Fruit fly (Drosophila melanogaster): ENCODE data around the gene CG34323.

Gene CG34323

dm6 chrX:12073637-12074036, 3.4 kb downstream of the CG34323 start (continued):
- TF ChIP-seq tin (GFP tag; optimal IDR thresholded peaks at IDR 0.05): no peak
- TF ChIP-seq Doc2 (GFP tag; IDR thresholded peaks at IDR 0.05): no peak
- no peak for TF ChIP-seq D19B (GFP tag; optimal IDR thresholded peaks at IDR 0.05)
- TF ChIP-seq CG14050 (GFP tag; IDR thresholded peaks at IDR 0.05): no peak
- no peak for TF ChIP-seq dimm (GFP tag; IDR thresholded peaks at IDR 0.05)
- no peak for TF ChIP-seq CG7786 (GFP tag; optimal IDR thresholded peaks at IDR 0.05)
- TF ChIP-seq Asciz (GFP tag; optimal IDR thresholded peaks at IDR 0.05): no peak
- no peak for TF ChIP-seq Atf-2 (GFP tag; optimal IDR thresholded peaks at IDR 0.05)
- TF ChIP-seq HLH3B (GFP tag; IDR thresholded peaks at IDR 0.05): no peak
- no peak for TF ChIP-seq Scr (GFP tag; IDR thresholded peaks at IDR 0.05; ENCODE audit: partially characterized antibody)
- TF ChIP-seq gce (GFP tag; IDR thresholded peaks at IDR 0.05): no peak
- TF ChIP-seq CG3163 (GFP tag; optimal IDR thresholded peaks at IDR 0.05): no peak
- no peak for TF ChIP-seq eyg (GFP tag; optimal IDR thresholded peaks at IDR 0.05)
- TF ChIP-seq phol (tag; optimal IDR thresholded peaks at IDR 0.05): no peak
- no peak for TF ChIP-seq CG16813 (GFP tag; IDR thresholded peaks at IDR 0.05; ENCODE audit: partially characterized antibody)
- no peak for TF ChIP-seq MESR4 (GFP tag; optimal IDR thresholded peaks at IDR 0.05)
- TF ChIP-seq tup (GFP tag; optimal IDR thresholded peaks at IDR 0.05): no peak
- TF ChIP-seq chm (GFP tag; IDR thresholded peaks at IDR 0.05): no peak
- no peak for TF ChIP-seq Oaz (GFP tag; IDR thresholded peaks at IDR 0.05)
- no peak for TF ChIP-seq Antp (GFP tag; optimal IDR thresholded peaks at IDR 0.05)
- TF ChIP-seq CG7556 (GFP tag; optimal IDR thresholded peaks at IDR 0.05): peak; percentile 35
- no peak for TF ChIP-seq pros (GFP tag; optimal IDR thresholded peaks at IDR 0.05)
- no peak for TF ChIP-seq gro (GFP tag; optimal IDR thresholded peaks at IDR 0.05)
- no peak for TF ChIP-seq peb (GFP tag; IDR thresholded peaks at IDR 0.05)
- TF ChIP-seq Bdp1 (GFP tag; optimal IDR thresholded peaks at IDR 0.05): no peak
- TF ChIP-seq CG14014 (GFP tag; IDR thresholded peaks at IDR 0.05): no peak
- no peak for TF ChIP-seq wek (GFP tag; optimal IDR thresholded peaks at IDR 0.05)
- no peak for TF ChIP-seq nau (GFP tag; optimal IDR thresholded peaks at IDR 0.05)
- TF ChIP-seq CG12071 (GFP tag; optimal IDR thresholded peaks at IDR 0.05): peak; percentile 28
- TF ChIP-seq CG2120 (GFP tag; optimal IDR thresholded peaks at IDR 0.05): peak; percentile 39
- no peak for TF ChIP-seq ash1 (GFP tag; optimal IDR thresholded peaks at IDR 0.05)
- no peak for TF ChIP-seq sens-2 (GFP tag; IDR thresholded peaks at IDR 0.05)
- TF ChIP-seq Jarid2 (GFP tag; optimal IDR thresholded peaks at IDR 0.05): no peak
- no peak for TF ChIP-seq NFAT (GFP tag; IDR thresholded peaks at IDR 0.05)
- TF ChIP-seq Hr51 (GFP tag; optimal IDR thresholded peaks at IDR 0.05): peak in 1 of 2 experiments; percentile 44
- TF ChIP-seq CG10959 (GFP tag; IDR thresholded peaks at IDR 0.05): no peak
- no peak for TF ChIP-seq Dll (GFP tag; IDR thresholded peaks at IDR 0.05; ENCODE audit: partially characterized antibody)
- TF ChIP-seq CG42726 (GFP tag; IDR thresholded peaks at IDR 0.05; ENCODE audit: partially characterized antibody): no peak
- TF ChIP-seq Dip3 (GFP tag; optimal IDR thresholded peaks at IDR 0.05): no peak
- TF ChIP-seq lmd (GFP tag; IDR thresholded peaks at IDR 0.05): peak; percentile 9; the same call in 1 of the 2 replicates
- no peak for TF ChIP-seq en (GFP tag; optimal IDR thresholded peaks at IDR 0.05)
- TF ChIP-seq CG7963 (GFP tag; IDR thresholded peaks at IDR 0.05; ENCODE audit: partially characterized antibody): no peak
- TF ChIP-seq nmo (GFP tag; optimal IDR thresholded peaks at IDR 0.05): peak; percentile 13
- TF ChIP-seq CG13894 (tag; optimal IDR thresholded peaks at IDR 0.05): peak; percentile 2
- peak; percentile 12 for TF ChIP-seq CG6813 (GFP tag; optimal IDR thresholded peaks at IDR 0.05)
- no peak for TF ChIP-seq nom (GFP tag; optimal IDR thresholded peaks at IDR 0.05)
- peak; percentile 36 for TF ChIP-seq CG2712 (tag; optimal IDR thresholded peaks at IDR 0.05)
- no peak for TF ChIP-seq C15 (GFP tag; IDR thresholded peaks at IDR 0.05)
- no peak for TF ChIP-seq CG3847 (GFP tag; IDR thresholded peaks at IDR 0.05)
- TF ChIP-seq maf-S (GFP tag; optimal IDR thresholded peaks at IDR 0.05): no peak
- TF ChIP-seq fd102C (GFP tag; optimal IDR thresholded peaks at IDR 0.05): no peak
- TF ChIP-seq usp (GFP tag; optimal IDR thresholded peaks at IDR 0.05): no peak

Data from whole organism, embryonic.